Worm (Caenorhabditis elegans) whole organism, L3 larva: Measurements from ENCODE around the gene T25E4.1.

Experiments used
- R02D3.7 ChIP-seq: fragments of 150-350 bp; optimal IDR thresholded peaks from 2 replicates; lab custom pipeline; 2014; ENCODE audit warnings: missing biosample characterization, missing genetic modification characterization
- fkh-10 ChIP-seq: sonication (generic microtip); optimal IDR thresholded peaks from 2 replicates; lab custom pipeline; 2017; ENCODE audit warnings: missing biosample characterization, missing genetic modification reagents, missing genetic modification characterization
- fos-1 ChIP-seq: fragments of 150-350 bp; optimal IDR thresholded peaks from 2 replicates; lab custom pipeline; 2014; ENCODE audit warnings: missing biosample characterization, missing genetic modification characterization
- nhr-11 ChIP-seq: fragments of 150-350 bp; optimal IDR thresholded peaks from 2 replicates; lab custom pipeline; 2014; ENCODE audit warnings: missing biosample characterization, missing genetic modification characterization
- nhr-237 ChIP-seq: fragments of 150-350 bp; optimal IDR thresholded peaks from 2 replicates; lab custom pipeline; 2014; ENCODE audit warnings: missing biosample characterization, missing genetic modification characterization
- nhr-28 ChIP-seq: fragments of 150-350 bp; optimal IDR thresholded peaks from 2 replicates; lab custom pipeline; 2014; ENCODE audit warnings: missing biosample characterization, missing genetic modification characterization
- nhr-76 ChIP-seq: fragments of 150-350 bp; sonication (generic microtip); optimal IDR thresholded peaks from 5 replicates; lab custom pipeline; 2014; ENCODE audit warnings: missing biosample characterization, missing genetic modification characterization
- snpc-4 ChIP-seq: fragments of 150-350 bp; optimal IDR thresholded peaks from 2 replicates; lab custom pipeline; 2014; ENCODE audit warnings: missing biosample characterization, missing genetic modification characterization
- unc-62 ChIP-seq: fragments of 150-350 bp; sonication (generic microtip); optimal IDR thresholded peaks from 4 replicates; lab custom pipeline; 2014; ENCODE audit warnings: missing biosample characterization, missing genetic modification reagents, missing genetic modification characterization

ce11 chrII:5604441-5604840, 26.3 kb downstream of the T25E4.1 start:
- TF ChIP-seq fkh-10 (GFP tag; lab: Kevin White, UChicago) (no peak), nhr-237 (tag; lab: Kevin White, UChicago) (no peak), nhr-28 (tag; lab: Kevin White, UChicago) (no peak), nhr-11 (no peak), nhr-76 (tag; lab: Kevin White, UChicago) (no peak), R02D3.7 (no peak), fos-1 (tag; lab: Kevin White, UChicago) (no peak), snpc-4 (no peak), unc-62 (GFP tag; lab: Kevin White, UChicago) (no peak)
